Fruit fly (Drosophila melanogaster) whole organism, embryonic: Measurements from ENCODE around the gene yin.
A peak's percentile ranks its signal among the peaks of the same experiment; 100 is the strongest.

ENCODE experiments used
- Ada2b ChIP-seq: fragments of 200-800 bp; sonication (Bioruptor generic); IDR thresholded peaks from 2 replicates; pipeline ENCODE4 v1.3.6; 2022; ENCODE audit warnings: missing biosample characterization, missing genetic modification characterization
- CG10321 ChIP-seq: fragments of 200-800 bp; sonication (Bioruptor generic); IDR thresholded peaks from 2 replicates; pipeline ENCODE4 v1.3.6; 2022; ENCODE audit warnings: missing biosample characterization, missing genetic modification characterization
- CG10565 ChIP-seq: fragments of 200-800 bp; sonication (Bioruptor generic); optimal IDR thresholded peaks from 3 replicates; lab custom pipeline; 2016; ENCODE audit warnings: missing biosample characterization, mild to moderate bottlenecking, missing genetic modification characterization
- CG10979 ChIP-seq: fragments of 200-800 bp; sonication (Bioruptor generic); optimal IDR thresholded peaks from 2 replicates; lab custom pipeline; 2018; ENCODE audit warnings: missing biosample characterization, mild to moderate bottlenecking, missing genetic modification characterization, moderate library complexity
- CG11504 ChIP-seq: fragments of 200-800 bp; sonication (Bioruptor generic); optimal IDR thresholded peaks from 3 replicates; lab custom pipeline; 2019; ENCODE audit warnings: missing biosample characterization, mild to moderate bottlenecking, missing genetic modification characterization, moderate library complexity
- CG14667 ChIP-seq: fragments of 200-800 bp; sonication (Bioruptor generic); IDR thresholded peaks from 2 replicates; pipeline ENCODE4 v1.3.6; 2022; ENCODE audit warnings: missing biosample characterization, missing genetic modification characterization
- CG15269 ChIP-seq: fragments of 200-800 bp; sonication (Bioruptor generic); optimal IDR thresholded peaks from 2 replicates; lab custom pipeline; 2018; ENCODE audit warnings: missing biosample characterization, mild to moderate bottlenecking, missing genetic modification characterization, moderate library complexity
- CG1529 ChIP-seq: fragments of 200-800 bp; sonication (Bioruptor generic); optimal IDR thresholded peaks from 3 replicates; lab custom pipeline; 2018; ENCODE audit warnings: missing biosample characterization, missing genetic modification characterization
- CG16863 ChIP-seq: fragments of 200-800 bp; sonication (Bioruptor generic); optimal IDR thresholded peaks from 3 replicates; lab custom pipeline; 2016; ENCODE audit warnings: missing biosample characterization, missing genetic modification characterization
- CG17186 ChIP-seq: fragments of 200-800 bp; sonication (Bioruptor generic); optimal IDR thresholded peaks from 3 replicates; lab custom pipeline; 2017; ENCODE audit warnings: missing biosample characterization, missing genetic modification reagents, missing genetic modification characterization
- CG17361 ChIP-seq: fragments of 200-800 bp; sonication (Bioruptor generic); IDR thresholded peaks from 3 replicates; pipeline ENCODE4 v1.3.6; 2022; ENCODE audit warnings: missing biosample characterization, missing genetic modification characterization
- CG1792 ChIP-seq: fragments of 200-800 bp; sonication (Bioruptor generic); optimal IDR thresholded peaks from 2 replicates; lab custom pipeline; 2016; ENCODE audit warnings: missing biosample characterization, missing genetic modification characterization
- CG18619 ChIP-seq: fragments of 200-800 bp; sonication (Bioruptor generic); optimal IDR thresholded peaks from 3 replicates; lab custom pipeline; 2017; ENCODE audit warnings: missing biosample characterization, mild to moderate bottlenecking, missing genetic modification characterization
- CG3163 ChIP-seq: fragments of 200-800 bp; sonication (Bioruptor generic); optimal IDR thresholded peaks from 3 replicates; lab custom pipeline; 2016; ENCODE audit warnings: missing biosample characterization, missing genetic modification characterization
- CG6175 ChIP-seq: fragments of 200-800 bp; sonication (Bioruptor generic); IDR thresholded peaks from 3 replicates; pipeline ENCODE4 v1.3.6; 2022; ENCODE audit warnings: missing biosample characterization, missing genetic modification characterization
- CG7839 ChIP-seq: fragments of 200-800 bp; sonication (Bioruptor generic); optimal IDR thresholded peaks from 3 replicates; lab custom pipeline; 2018; ENCODE audit warnings: missing biosample characterization, mild to moderate bottlenecking, missing genetic modification characterization, moderate library complexity
- CG8290 ChIP-seq, 3 experiments: fragments of 200-800 bp; sonication (Bioruptor generic); optimal IDR thresholded peaks; 2 replicates each; lab custom pipeline; 2016 to 2019; ENCODE audit warnings: missing biosample characterization in 3 of 3, missing genetic modification characterization in 3 of 3, mild to moderate bottlenecking in 2 of 3, moderate library complexity in 1 of 3
- Dp ChIP-seq: fragments of 200-800 bp; sonication (Bioruptor generic); optimal IDR thresholded peaks from 2 replicates; lab custom pipeline; 2018; ENCODE audit warnings: missing biosample characterization, mild to moderate bottlenecking, missing genetic modification characterization, moderate library complexity
- Hand ChIP-seq: fragments of 200-800 bp; sonication (Bioruptor generic); optimal IDR thresholded peaks from 2 replicates; lab custom pipeline; 2017; ENCODE audit warnings: mild to moderate bottlenecking, missing biosample characterization, missing genetic modification reagents, missing genetic modification characterization
- Kr ChIP-seq: fragments of 200-800 bp; sonication (Bioruptor generic); optimal IDR thresholded peaks from 2 replicates; lab custom pipeline; 2017; ENCODE audit warnings: missing biosample characterization, mild to moderate bottlenecking, missing genetic modification characterization
- Max ChIP-seq: fragments of 200-800 bp; sonication (Bioruptor generic); optimal IDR thresholded peaks from 2 replicates; lab custom pipeline; 2016; ENCODE audit warnings: missing biosample characterization, mild to moderate bottlenecking, missing genetic modification characterization
- Mes4 ChIP-seq: fragments of 200-800 bp; sonication (Bioruptor generic); optimal IDR thresholded peaks from 2 replicates; lab custom pipeline; 2016; ENCODE audit warnings: missing biosample characterization, missing genetic modification characterization
- Ptx1 ChIP-seq: fragments of 200-800 bp; sonication (Bioruptor generic); IDR thresholded peaks from 2 replicates; pipeline ENCODE4 v1.3.6; 2022; ENCODE audit warnings: missing biosample characterization, missing genetic modification characterization
- Taf1 ChIP-seq: fragments of 200-800 bp; sonication (Bioruptor generic); IDR thresholded peaks from 2 replicates; pipeline ENCODE4 v1.3.6; 2022; ENCODE audit warnings: missing biosample characterization, missing genetic modification characterization
- Xrp1 ChIP-seq: fragments of 200-800 bp; sonication (Bioruptor generic); IDR thresholded peaks from 2 replicates; pipeline ENCODE4 v1.3.6; 2022; ENCODE audit warnings: missing biosample characterization, missing genetic modification characterization
- abd-A ChIP-seq: fragments of 200-800 bp; sonication (Bioruptor generic); optimal IDR thresholded peaks from 3 replicates; lab custom pipeline; 2019; ENCODE audit warnings: missing biosample characterization, mild to moderate bottlenecking, missing genetic modification characterization, moderate library complexity
- ase ChIP-seq: fragments of 200-800 bp; sonication (Bioruptor generic); IDR thresholded peaks from 3 replicates; pipeline ENCODE4 v1.3.6; 2022; ENCODE audit warnings: missing biosample characterization, missing genetic modification characterization
- bowl ChIP-seq: fragments of 200-800 bp; sonication (Bioruptor generic); IDR thresholded peaks from 2 replicates; pipeline ENCODE4 v1.3.6; 2022; ENCODE audit warnings: missing biosample characterization, missing genetic modification characterization
- cg ChIP-seq: fragments of 200-800 bp; sonication (Bioruptor generic); optimal IDR thresholded peaks from 3 replicates; lab custom pipeline; 2019; ENCODE audit warnings: missing biosample characterization, mild to moderate bottlenecking, missing genetic modification characterization, moderate library complexity
- chif ChIP-seq, 2 experiments: fragments of 200-800 bp; sonication (Bioruptor generic); optimal IDR thresholded peaks; 3 replicates each; lab custom pipeline; 2016; ENCODE audit warnings: missing biosample characterization in 2 of 2, missing genetic modification characterization in 2 of 2
- chinmo ChIP-seq: fragments of 200-800 bp; sonication (Bioruptor generic); IDR thresholded peaks from 4 replicates; pipeline ENCODE4 v1.3.6; 2022; ENCODE audit warnings: missing biosample characterization, missing genetic modification characterization; ENCODE audit not compliant: partially characterized antibody
- chn ChIP-seq: fragments of 200-800 bp; sonication (Bioruptor generic); optimal IDR thresholded peaks from 2 replicates; lab custom pipeline; 2016; ENCODE audit warnings: missing biosample characterization, missing genetic modification characterization
- ci ChIP-seq: fragments of 200-800 bp; sonication (Bioruptor generic); IDR thresholded peaks from 3 replicates; pipeline ENCODE4 v1.3.6; 2022; ENCODE audit warnings: missing biosample characterization, missing genetic modification characterization
- dmrt99B ChIP-seq: fragments of 200-800 bp; sonication (Bioruptor generic); optimal IDR thresholded peaks from 2 replicates; lab custom pipeline; 2018; ENCODE audit warnings: missing biosample characterization, mild to moderate bottlenecking, missing genetic modification characterization, moderate library complexity
- esg ChIP-seq: fragments of 200-800 bp; sonication (Bioruptor generic); conservative IDR thresholded peaks from 2 replicates; pipeline ENCODE4 v1.3.6; 2022; ENCODE audit warnings: missing biosample characterization, missing genetic modification characterization
- ewg ChIP-seq: fragments of 200-800 bp; sonication (Bioruptor generic); optimal IDR thresholded peaks from 3 replicates; lab custom pipeline; 2017; ENCODE audit warnings: mild to moderate bottlenecking, missing biosample characterization, missing genetic modification reagents, missing genetic modification characterization
- eyg ChIP-seq: fragments of 200-800 bp; sonication (Bioruptor generic); optimal IDR thresholded peaks from 3 replicates; lab custom pipeline; 2016; ENCODE audit warnings: missing biosample characterization, missing genetic modification characterization
- fd64A ChIP-seq: fragments of 200-800 bp; sonication (Bioruptor generic); optimal IDR thresholded peaks from 3 replicates; lab custom pipeline; 2018; ENCODE audit warnings: missing biosample characterization, mild to moderate bottlenecking, missing genetic modification characterization
- fd96Cb ChIP-seq: fragments of 200-800 bp; sonication (Bioruptor generic); optimal IDR thresholded peaks from 2 replicates; lab custom pipeline; 2018; ENCODE audit warnings: missing biosample characterization, mild to moderate bottlenecking, missing genetic modification characterization, moderate library complexity
- hkb ChIP-seq, 2 experiments: fragments of 200-800 bp in 1 of 2; fragments of >200 bp in 1 of 2; sonication (Bioruptor generic) in 1 of 2; IDR thresholded peaks in 1 of 2; optimal IDR thresholded peaks in 1 of 2; 2 replicates each; pipeline versions ENCODE4 v1.3.6 to Lab custom; 2017 to 2022; ENCODE audit warnings: missing biosample characterization in 1 of 2, missing genetic modification characterization in 1 of 2
- lbe ChIP-seq: fragments of 200-800 bp; sonication (Bioruptor generic); optimal IDR thresholded peaks from 2 replicates; lab custom pipeline; 2016; ENCODE audit warnings: missing biosample characterization, mild to moderate bottlenecking, missing genetic modification characterization
- luna ChIP-seq: fragments of 200-800 bp; sonication (Bioruptor generic); optimal IDR thresholded peaks from 2 replicates; lab custom pipeline; 2016; ENCODE audit warnings: missing biosample characterization, missing genetic modification characterization
- pnt ChIP-seq: fragments of 200-800 bp; sonication (Bioruptor generic); optimal IDR thresholded peaks from 3 replicates; lab custom pipeline; 2016; ENCODE audit warnings: missing biosample characterization, missing genetic modification characterization
- pum ChIP-seq: fragments of 200-800 bp; sonication (Bioruptor generic); optimal IDR thresholded peaks from 2 replicates; lab custom pipeline; 2016; ENCODE audit warnings: missing biosample characterization, missing genetic modification characterization
- schlank ChIP-seq: fragments of 200-800 bp; sonication (Bioruptor generic); optimal IDR thresholded peaks from 2 replicates; lab custom pipeline; 2018; ENCODE audit warnings: missing biosample characterization, mild to moderate bottlenecking, missing genetic modification characterization
- tgo ChIP-seq: fragments of 200-800 bp; sonication (Bioruptor generic); IDR thresholded peaks from 3 replicates; pipeline ENCODE4 v1.3.6; 2022; ENCODE audit warnings: missing biosample characterization, missing genetic modification characterization
- tin ChIP-seq: fragments of 200-800 bp; sonication (Bioruptor generic); optimal IDR thresholded peaks from 3 replicates; lab custom pipeline; 2016; ENCODE audit warnings: missing biosample characterization, missing genetic modification characterization
- trem ChIP-seq: fragments of 200-800 bp; optimal IDR thresholded peaks from 3 replicates; lab custom pipeline; 2019; ENCODE audit warnings: missing biosample characterization, mild to moderate bottlenecking, missing genetic modification characterization, moderate library complexity
- unpg ChIP-seq: fragments of 200-800 bp; sonication (Bioruptor generic); optimal IDR thresholded peaks from 3 replicates; lab custom pipeline; 2018; ENCODE audit warnings: missing biosample characterization, mild to moderate bottlenecking, missing genetic modification characterization, moderate library complexity
- vvl ChIP-seq: fragments of 200-800 bp; sonication (Bioruptor generic); IDR thresholded peaks from 2 replicates; pipeline ENCODE4 v1.3.6; 2022; ENCODE audit warnings: missing biosample characterization, missing genetic modification characterization
- zen2 ChIP-seq: fragments of 200-800 bp; sonication (Bioruptor generic); IDR thresholded peaks from 3 replicates; pipeline ENCODE4 v1.3.6; 2022; ENCODE audit warnings: missing biosample characterization, missing genetic modification characterization; ENCODE audit not compliant: partially characterized antibody

Gene yin

DNA sequence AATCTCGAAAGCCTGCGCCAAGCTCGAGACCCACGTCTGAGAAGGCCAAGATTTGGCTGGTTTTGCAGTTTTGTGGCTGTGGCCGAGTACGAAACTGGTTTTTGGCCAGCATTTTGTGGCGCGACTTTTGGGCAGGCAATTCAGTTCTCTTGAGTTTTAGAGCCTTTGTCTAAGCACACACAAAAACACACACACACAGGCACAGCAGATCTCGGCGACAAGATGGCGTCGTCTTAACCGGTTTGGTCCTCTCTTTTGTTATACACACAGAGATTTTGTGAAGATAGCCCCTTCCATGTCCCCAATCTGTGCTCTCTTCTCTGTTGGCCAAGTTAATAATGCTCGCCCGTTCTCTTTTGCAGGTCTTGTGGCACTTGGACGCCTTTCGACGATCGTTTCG, 30.8 kb downstream of the yin start:
- TF ChIP-seq Dp (GFP tag; lab: Kevin White, UChicago) (no peak), esg (GFP tag; lab: Robert Waterston, UW) (no peak), CG8290 (GFP tag; optimal IDR thresholded peaks at IDR 0.05; lab: Kevin White, UChicago) (no peak), CG8290 (tag; optimal IDR thresholded peaks at IDR 0.05; lab: Kevin White, UChicago) (no peak), unpg (GFP tag; lab: Kevin White, UChicago) (no peak), Taf1 (GFP tag; lab: Robert Waterston, UW) (no peak), pnt (GFP tag; lab: Kevin White, UChicago) (no peak), bowl (GFP tag; lab: Robert Waterston, UW) (peak; percentile 42; the same call in 1 of the 2 replicates), CG17361 (no peak), CG10565 (GFP tag; lab: Kevin White, UChicago) (no peak), fd64A (GFP tag; lab: Kevin White, UChicago) (no peak), Ptx1 (no peak), CG10321 (no peak), lbe (GFP tag; lab: Kevin White, UChicago) (peak; percentile 70), tgo (no peak), CG11504 (tag; lab: Kevin White, UChicago) (no peak), eyg (no peak), vvl (GFP tag; lab: Robert Waterston, UW) (no peak), CG3163 (GFP tag; lab: Kevin White, UChicago) (peak; percentile 79), hkb (optimal IDR thresholded peaks at IDR 0.05; lab: Kevin White, UChicago) (no peak), hkb (GFP tag; IDR thresholded peaks at IDR 0.05; lab: Robert Waterston, UW) (no peak), CG14667 (GFP tag; lab: Robert Waterston, UW) (no peak), zen2 (GFP tag; lab: Robert Waterston, UW) (no peak), tin (GFP tag; lab: Kevin White, UChicago) (no peak), Xrp1 (no peak), CG17186 (GFP tag; lab: Kevin White, UChicago) (no peak), CG1529 (GFP tag; lab: Kevin White, UChicago) (no peak), CG6175 (GFP tag; lab: Robert Waterston, UW) (0 out of 3 replicates have a peak, but pooled peaks have one; percentile 44), Kr (GFP tag; lab: Kevin White, UChicago) (no peak), CG18619 (GFP tag; lab: Kevin White, UChicago) (no peak), ase (GFP tag; lab: Robert Waterston, UW) (no peak), CG7839 (tag; lab: Kevin White, UChicago) (no peak), abd-A (no peak), chif (GFP tag; optimal IDR thresholded peaks at IDR 0.05; lab: Kevin White, UChicago) (no peak), trem (tag; lab: Kevin White, UChicago) (no peak), Hand (GFP tag; lab: Kevin White, UChicago) (no peak), Mes4 (GFP tag; lab: Kevin White, UChicago) (no peak), CG1792 (GFP tag; lab: Kevin White, UChicago) (no peak), cg (GFP tag; lab: Kevin White, UChicago) (peak; percentile 60), fd96Cb (tag; lab: Kevin White, UChicago) (no peak), chn (GFP tag; lab: Kevin White, UChicago) (no peak), luna (no peak), CG10979 (no peak), chinmo (GFP tag; lab: Robert Waterston, UW) (0 out of 4 replicates have a peak, but pooled peaks have one; percentile 77), Max (GFP tag; lab: Kevin White, UChicago) (no peak), schlank (tag; lab: Kevin White, UChicago) (no peak), pum (GFP tag; lab: Kevin White, UChicago) (no peak), dmrt99B (tag; lab: Kevin White, UChicago) (no peak), ci (GFP tag; lab: Robert Waterston, UW) (0 out of 3 replicates have a peak, but pooled peaks have one; percentile 46), CG15269 (tag; lab: Kevin White, UChicago) (no peak), CG16863 (GFP tag; lab: Kevin White, UChicago) (no peak), Ada2b (GFP tag; lab: Robert Waterston, UW) (no peak), ewg (no peak)
